Worm (Caenorhabditis elegans) whole organism, L3 larva: Measurements from ENCODE around the gene wrb-1.

Experiments used
- egl-5 ChIP-seq: fragments of 150-350 bp; optimal IDR thresholded peaks from 2 replicates; lab custom pipeline; 2017; ENCODE audit warnings: missing biosample characterization, missing genetic modification reagents, missing genetic modification characterization, inconsistent platforms
- elt-1 ChIP-seq: fragments of 150-350 bp; optimal IDR thresholded peaks from 2 replicates; lab custom pipeline; 2014; ENCODE audit warnings: missing biosample characterization, missing genetic modification characterization
- fkh-2 ChIP-seq: fragments of 150-350 bp; optimal IDR thresholded peaks from 2 replicates; lab custom pipeline; 2014; ENCODE audit warnings: missing biosample characterization, missing genetic modification reagents, missing genetic modification characterization
- jun-1 ChIP-seq: fragments of 150-350 bp; optimal IDR thresholded peaks from 2 replicates; lab custom pipeline; 2014; ENCODE audit warnings: missing biosample characterization, missing genetic modification reagents, missing genetic modification characterization
- lin-15B ChIP-seq: fragments of 150-350 bp; optimal IDR thresholded peaks from 2 replicates; lab custom pipeline; 2014; ENCODE audit warnings: missing biosample characterization, missing genetic modification characterization
- mdl-1 ChIP-seq: fragments of 150-350 bp; optimal IDR thresholded peaks from 2 replicates; lab custom pipeline; 2014; ENCODE audit warnings: missing biosample characterization, missing genetic modification characterization
- nhr-11 ChIP-seq: fragments of 150-350 bp; optimal IDR thresholded peaks from 2 replicates; lab custom pipeline; 2014; ENCODE audit warnings: missing biosample characterization, missing genetic modification characterization
- nhr-23 ChIP-seq: fragments of 150-350 bp; optimal IDR thresholded peaks from 2 replicates; lab custom pipeline; 2014; ENCODE audit warnings: missing biosample characterization, missing genetic modification reagents, missing genetic modification characterization
- nhr-28 ChIP-seq: fragments of 150-350 bp; optimal IDR thresholded peaks from 2 replicates; lab custom pipeline; 2014; ENCODE audit warnings: missing biosample characterization, missing genetic modification characterization
- nhr-67 ChIP-seq: fragments of 150-350 bp; optimal IDR thresholded peaks from 2 replicates; lab custom pipeline; 2014; ENCODE audit warnings: missing biosample characterization, missing genetic modification characterization
- snpc-4 ChIP-seq: fragments of 150-350 bp; optimal IDR thresholded peaks from 2 replicates; lab custom pipeline; 2014; ENCODE audit warnings: missing biosample characterization, missing genetic modification characterization
- unc-39 ChIP-seq: sonication (generic microtip); optimal IDR thresholded peaks from 4 replicates; lab custom pipeline; 2017; ENCODE audit warnings: missing biosample characterization, missing genetic modification characterization
- zag-1 ChIP-seq: fragments of 150-350 bp; optimal IDR thresholded peaks from 2 replicates; lab custom pipeline; 2014; ENCODE audit warnings: missing biosample characterization, missing genetic modification characterization

wrb-1 gene

ce11 chrV:1244021-1244708 is 48.3 kb downstream of the wrb-1 start:
- no peak for TF ChIP-seq lin-15B (tag; lab: Kevin White, UChicago)
- no peak for TF ChIP-seq nhr-11
- no peak for TF ChIP-seq mdl-1 (tag; lab: Kevin White, UChicago)
- no peak for TF ChIP-seq jun-1
- TF ChIP-seq nhr-23 (tag; lab: Kevin White, UChicago) = no peak
- no peak for TF ChIP-seq nhr-28 (tag; lab: Kevin White, UChicago)
- no peak for TF ChIP-seq fkh-2 (tag; lab: Kevin White, UChicago)
- no peak for TF ChIP-seq egl-5 (tag; lab: Kevin White, UChicago)
- no peak for TF ChIP-seq elt-1
- no peak for TF ChIP-seq zag-1 (tag; lab: Kevin White, UChicago)
- no peak for TF ChIP-seq nhr-67 (tag; lab: Kevin White, UChicago)
- TF ChIP-seq unc-39 (tag; lab: Kevin White, UChicago) = no peak
- TF ChIP-seq snpc-4 (tag; lab: Kevin White, UChicago) = no peak
